Fruit fly (Drosophila melanogaster): ENCODE results near the gene TfIIFalpha.

TfIIFalpha gene

DNA sequence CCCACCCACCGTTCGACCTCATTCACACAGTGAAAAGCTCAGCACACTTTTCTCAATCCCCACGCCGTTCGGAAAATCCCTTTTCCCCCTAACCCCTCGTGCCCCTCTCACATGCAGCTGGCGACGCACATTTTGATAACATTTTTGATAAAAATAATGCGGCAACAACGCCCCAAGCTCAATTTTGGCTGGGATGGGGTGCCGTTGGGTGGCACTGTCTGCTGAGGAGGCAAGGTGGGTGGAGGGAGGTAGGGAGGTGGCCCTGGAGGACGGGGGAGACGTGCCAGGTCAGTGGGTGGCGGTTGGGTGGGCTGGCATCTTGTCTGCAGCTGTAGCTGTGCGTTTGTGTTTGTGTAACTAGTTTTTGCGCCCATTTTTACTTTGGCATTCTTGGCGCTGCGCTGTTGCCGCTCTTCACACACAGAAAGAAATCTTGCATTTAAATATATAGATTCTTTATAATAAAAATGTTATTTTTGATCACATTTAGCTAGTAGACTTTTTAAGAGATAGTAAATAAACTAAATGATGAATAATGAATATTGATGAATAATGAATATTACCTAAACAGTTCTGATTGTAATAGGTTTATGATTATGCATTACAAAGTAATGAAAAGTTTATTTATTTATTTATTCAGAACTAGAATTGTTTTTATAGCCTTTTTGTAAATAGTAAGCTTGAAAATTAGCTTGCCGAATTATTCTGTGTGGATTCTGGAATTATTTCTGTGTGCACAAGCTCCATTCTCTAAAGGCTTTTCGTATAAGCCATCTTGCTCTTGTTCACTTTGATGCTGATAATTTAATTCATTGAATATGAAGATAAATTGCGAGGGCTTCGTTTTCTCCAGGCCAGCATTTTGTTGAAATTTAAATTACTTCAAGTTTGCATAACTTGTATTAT lies 34.4 kb downstream of the TfIIFalpha start (continued):
- TF ChIP-seq Oli (tag; optimal IDR thresholded peaks at IDR 0.05) = peak; percentile 32
- TF ChIP-seq Hr78 (GFP tag; optimal IDR thresholded peaks at IDR 0.05) = peak in 1 of 2 experiments; percentile 90
- peak; percentile 56 for TF ChIP-seq unpg (GFP tag; optimal IDR thresholded peaks at IDR 0.05)
- TF ChIP-seq HLH4C (GFP tag; IDR thresholded peaks at IDR 0.05; ENCODE audit: partially characterized antibody) = no peak
- TF ChIP-seq Taf1 (GFP tag; IDR thresholded peaks at IDR 0.05) = no peak
- 0 out of 2 replicates have a peak, but pooled peaks have one; percentile 26 for TF ChIP-seq nerfin-2 (GFP tag; IDR thresholded peaks at IDR 0.05; ENCODE audit: partially characterized antibody)
- TF ChIP-seq CG7963 (GFP tag; IDR thresholded peaks at IDR 0.05; ENCODE audit: partially characterized antibody) = no peak
- TF ChIP-seq da (GFP tag; optimal IDR thresholded peaks at IDR 0.05) = no peak
- peak; percentile 21 for TF ChIP-seq CG8388 (GFP tag; optimal IDR thresholded peaks at IDR 0.05)
- TF ChIP-seq CG13296 (GFP tag; optimal IDR thresholded peaks at IDR 0.05) = peak; percentile 28
- TF ChIP-seq Ets65A (GFP tag) = no peak
- no peak for TF ChIP-seq gcm2 (GFP tag; optimal IDR thresholded peaks at IDR 0.05)
- peak; percentile 62 for TF ChIP-seq CG31441 (GFP tag; IDR thresholded peaks at IDR 0.05)
- TF ChIP-seq CG10267 (tag; optimal IDR thresholded peaks at IDR 0.05) = peak; percentile 10
- no peak for TF ChIP-seq chn (GFP tag; optimal IDR thresholded peaks at IDR 0.05)
- no peak for TF ChIP-seq mld (GFP tag; IDR thresholded peaks at IDR 0.05; ENCODE audit: partially characterized antibody)
- TF ChIP-seq CG9932 (GFP tag; IDR thresholded peaks at IDR 0.05) = 0 out of 2 replicates have a peak, but pooled peaks have one; percentile 23
- TF ChIP-seq grn (GFP tag; optimal IDR thresholded peaks at IDR 0.05) = peak; percentile 64
- TF ChIP-seq gsb-n (tag; optimal IDR thresholded peaks at IDR 0.05) = peak; percentile 40
- TF ChIP-seq trem (tag; optimal IDR thresholded peaks at IDR 0.05) = no peak
- peak; percentile 3 for TF ChIP-seq fd96Cb (tag; optimal IDR thresholded peaks at IDR 0.05)
- TF ChIP-seq CG9437 (GFP tag; optimal IDR thresholded peaks at IDR 0.05) = peak; percentile 44
- TF ChIP-seq CG7839 (tag; optimal IDR thresholded peaks at IDR 0.05) = peak; percentile 67
- peak; percentile 57 for TF ChIP-seq CG12071 (GFP tag; optimal IDR thresholded peaks at IDR 0.05)
- TF ChIP-seq vvl (GFP tag; IDR thresholded peaks at IDR 0.05) = peak; percentile 35; the same call in 1 of the 2 replicates
- no peak for TF ChIP-seq CG4360 (GFP tag; IDR thresholded peaks at IDR 0.05)
- no peak for TF ChIP-seq Ets97D (GFP tag; optimal IDR thresholded peaks at IDR 0.05)
- 0 out of 2 replicates have a peak, but pooled peaks have one; percentile 13 for TF ChIP-seq ssp (GFP tag; IDR thresholded peaks at IDR 0.05)
- TF ChIP-seq CG8089 (GFP tag; optimal IDR thresholded peaks at IDR 0.05) = no peak
- peak; percentile 99 for TF ChIP-seq CG3407 (GFP tag; optimal IDR thresholded peaks at IDR 0.05)
- peak; percentile 14 for TF ChIP-seq CG12155 (GFP tag; optimal IDR thresholded peaks at IDR 0.05)
- TF ChIP-seq CG6272 (GFP tag; IDR thresholded peaks at IDR 0.05) = no peak
- peak; percentile 23 for TF ChIP-seq tap (tag; optimal IDR thresholded peaks at IDR 0.05)
- 0 out of 2 replicates have a peak, but pooled peaks have one; percentile 42 for TF ChIP-seq slbo (GFP tag; IDR thresholded peaks at IDR 0.05)
- TF ChIP-seq CG9817 (tag; optimal IDR thresholded peaks at IDR 0.05) = no peak
- peak; percentile 46 for TF ChIP-seq Hr39 (optimal IDR thresholded peaks at IDR 0.05)
- TF ChIP-seq CG6854 (GFP tag; optimal IDR thresholded peaks at IDR 0.05) = no peak
- no peak for TF ChIP-seq CHES-1-like (GFP tag; optimal IDR thresholded peaks at IDR 0.05)
- TF ChIP-seq CG10543 (GFP tag; optimal IDR thresholded peaks at IDR 0.05) = peak; percentile 71
- no peak for TF ChIP-seq kah (GFP tag; optimal IDR thresholded peaks at IDR 0.05)
- peak; percentile 41; the same call in 1 of the 3 replicates for TF ChIP-seq row (GFP tag; IDR thresholded peaks at IDR 0.05)
- TF ChIP-seq HmgZ (tag; optimal IDR thresholded peaks at IDR 0.05) = no peak
- TF ChIP-seq Ada2b (GFP tag; IDR thresholded peaks at IDR 0.05) = 0 out of 2 replicates have a peak, but pooled peaks have one; percentile 14
- peak; percentile 62 for TF ChIP-seq Sox102F (GFP tag; optimal IDR thresholded peaks at IDR 0.05)
- TF ChIP-seq CG30403 (GFP tag; optimal IDR thresholded peaks at IDR 0.05) = peak; percentile 55
- no peak for TF ChIP-seq dm (GFP tag; optimal IDR thresholded peaks at IDR 0.05)
- TF ChIP-seq kni (GFP tag; optimal IDR thresholded peaks at IDR 0.05) = no peak
- TF ChIP-seq Dll (GFP tag; IDR thresholded peaks at IDR 0.05; ENCODE audit: partially characterized antibody) = no peak

Data from whole organism, embryonic.